Worm (Caenorhabditis elegans): ENCODE measurements around the gene mig-39.

mig-39 gene

DNA sequence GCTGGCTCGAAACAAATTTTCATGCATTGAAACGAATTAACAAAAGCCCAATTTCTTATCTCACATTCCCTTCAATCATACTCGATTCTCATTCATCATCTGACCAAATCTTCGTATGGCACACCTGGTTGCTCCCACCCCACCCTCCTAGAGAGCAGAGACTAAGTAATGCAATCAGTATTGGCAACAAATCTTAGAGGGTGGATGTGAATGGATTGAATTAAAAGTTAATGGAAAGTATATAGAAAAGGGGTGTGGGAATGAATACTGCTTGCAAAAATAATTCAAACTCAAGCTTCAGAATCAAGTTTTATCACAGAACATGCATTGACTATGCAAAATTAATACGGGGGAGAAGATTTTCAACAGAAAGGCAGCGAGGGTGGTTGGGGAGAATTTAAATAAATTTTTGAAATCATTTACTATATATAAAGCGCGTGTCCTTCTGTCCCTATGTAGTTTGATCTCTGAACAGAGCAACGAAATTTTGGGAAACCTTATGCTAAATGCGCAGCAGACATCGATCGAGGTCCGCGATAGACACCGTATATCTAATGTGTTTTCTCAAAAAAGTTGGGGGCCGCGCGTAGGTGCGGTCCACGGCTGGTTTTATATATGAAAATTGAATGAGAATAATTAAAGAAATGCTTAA is 28.9 kb upstream of the mig-39 start:
- TF ChIP-seq ztf-16 (tag; optimal IDR thresholded peaks at IDR 0.05) (no peak), fkh-6 (tag; optimal IDR thresholded peaks at IDR 0.05) (no peak), pha-2 (tag; optimal IDR thresholded peaks at IDR 0.05) (no peak), elt-2 (tag; optimal IDR thresholded peaks at IDR 0.05) (no peak), zip-5 (tag; optimal IDR thresholded peaks at IDR 0.05) (no peak), unc-42 (tag; optimal IDR thresholded peaks at IDR 0.05) (no peak), che-1 (tag; optimal IDR thresholded peaks at IDR 0.05) (no peak), Y22D7AL.16 (tag; optimal IDR thresholded peaks at IDR 0.05) (no peak), pat-9 (tag; optimal IDR thresholded peaks at IDR 0.05) (no peak), madf-2 (tag; optimal IDR thresholded peaks at IDR 0.05) (no peak), ceh-34 (tag; optimal IDR thresholded peaks at IDR 0.05) (no peak), lin-11 (tag; optimal IDR thresholded peaks at IDR 0.05) (no peak), dmd-4 (tag; optimal IDR thresholded peaks at IDR 0.05; ENCODE audit: borderline replicate concordance) (no peak), ceh-18 (tag; optimal IDR thresholded peaks at IDR 0.05) (no peak), rnt-1 (tag; optimal IDR thresholded peaks at IDR 0.05) (no peak), hlh-30 (tag; optimal IDR thresholded peaks at IDR 0.05; ENCODE audit: insufficient read depth) (no peak), odd-2 (tag; optimal IDR thresholded peaks at IDR 0.05) (no peak)

DNA sequence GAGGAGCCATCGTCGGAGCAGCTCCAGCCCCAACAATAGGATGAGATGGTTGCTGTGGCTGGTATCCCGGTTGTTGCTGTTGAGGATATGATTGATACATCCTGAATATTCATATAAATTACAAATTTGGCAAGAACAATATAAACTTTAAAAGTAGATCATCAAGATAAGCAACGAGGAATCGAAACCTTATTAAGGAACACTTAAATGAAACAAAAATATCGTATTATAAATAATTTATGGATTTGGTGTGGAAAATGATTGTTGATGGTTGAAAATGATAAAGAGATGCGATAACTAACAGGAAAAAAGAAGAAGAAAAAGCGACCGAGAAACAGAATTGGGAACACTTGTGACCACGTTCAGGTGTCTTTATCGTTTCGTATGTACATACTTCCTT is 27.5 kb upstream of the mig-39 start, which contains the start of gene pqn-96:
Gene pqn-96, minus strand, starts transcription at position 101 of the 400 bp plus-strand sequence.
- TF ChIP-seq T23F11.4 (GFP tag; optimal IDR thresholded peaks at IDR 0.05) (no peak), C38D4.7 (GFP tag; optimal IDR thresholded peaks at IDR 0.05) (no peak), ceh-2 (tag; optimal IDR thresholded peaks at IDR 0.05) (no peak), K02D7.2 (tag; optimal IDR thresholded peaks at IDR 0.05) (no peak), sdc-2 (tag; optimal IDR thresholded peaks at IDR 0.05) (no peak), pros-1 (tag; optimal IDR thresholded peaks at IDR 0.05) (no peak), fkh-6 (tag; optimal IDR thresholded peaks at IDR 0.05) (no peak), tbx-7 (tag; optimal IDR thresholded peaks at IDR 0.05) (no peak), pat-9 (tag; optimal IDR thresholded peaks at IDR 0.05) (no peak), hlh-13 (GFP tag; optimal IDR thresholded peaks at IDR 0.05) (no peak), ztf-16 (tag; optimal IDR thresholded peaks at IDR 0.05) (no peak), ceh-24 (tag; optimal IDR thresholded peaks at IDR 0.05) (no peak), pha-2 (tag; optimal IDR thresholded peaks at IDR 0.05) (no peak), pag-3 (tag; optimal IDR thresholded peaks at IDR 0.05; ENCODE audit: borderline replicate concordance) (no peak), ama-1 (optimal IDR thresholded peaks at IDR 0.05) (no peak), ets-4 (tag; optimal IDR thresholded peaks at IDR 0.05) (no peak), ceh-9 (tag; optimal IDR thresholded peaks at IDR 0.05) (no peak), pqm-1 (tag; optimal IDR thresholded peaks at IDR 0.05) (no peak)

DNA sequence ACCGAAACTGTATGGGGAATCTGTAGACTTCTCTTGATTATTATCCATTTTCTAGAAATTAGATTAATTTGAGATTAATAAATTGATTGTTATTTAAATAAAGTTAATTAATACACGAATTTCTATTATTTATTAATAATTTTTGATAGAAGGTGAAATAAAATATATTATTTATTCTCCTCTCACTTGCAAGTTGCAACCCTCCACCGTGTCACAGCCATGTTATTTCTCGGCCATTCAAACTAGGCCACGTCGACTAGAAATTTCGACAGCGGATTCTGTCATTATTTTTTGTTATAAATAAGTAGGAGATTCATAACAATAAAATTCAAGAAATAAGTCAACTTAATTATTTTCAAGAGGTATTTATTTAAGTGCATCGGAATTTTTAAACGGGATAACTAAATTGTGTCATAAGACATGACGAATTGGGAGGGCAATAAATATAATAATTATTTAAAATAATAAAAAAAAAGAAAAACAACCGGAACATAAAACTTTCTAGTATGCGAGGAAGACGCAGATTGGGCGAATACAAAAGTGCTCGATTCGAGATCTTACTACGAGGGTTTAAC is 23.2 kb upstream of the mig-39 start, which contains the start of gene ufbp-1:
Gene ufbp-1, minus strand, starts transcription at position 51 of the 575 bp plus-strand sequence.
- TF ChIP-seq ceh-19 (GFP tag; optimal IDR thresholded peaks at IDR 0.05) (no peak), ceh-30 (tag; optimal IDR thresholded peaks at IDR 0.05) (peak; percentile 82), nhr-11 (tag; optimal IDR thresholded peaks at IDR 0.05) (no peak), hlh-15 (tag; optimal IDR thresholded peaks at IDR 0.05) (no peak), nfya-1 (tag; optimal IDR thresholded peaks at IDR 0.05) (peak; percentile 22), eyg-1 (tag; optimal IDR thresholded peaks at IDR 0.05) (no peak)

Measured in whole organism, late embryonic.